Worm (Caenorhabditis elegans) whole organism, mixed stage, embryonic: ENCODE results near the gene F55C12.6.

Experiments used
- M03D4.4 ChIP-seq: sonication (generic microtip); optimal IDR thresholded peaks from 2 replicates; lab custom pipeline; 2017; ENCODE audit warnings: mild to moderate bottlenecking, missing genetic modification characterization, missing compliant biosample characterization
- bed-3 ChIP-seq: fragments of 200-800 bp; sonication (Bioruptor generic); optimal IDR thresholded peaks from 3 replicates; lab custom pipeline; 2018; ENCODE audit warnings: mild to moderate bottlenecking, missing genetic modification characterization, moderate library complexity, missing compliant biosample characterization
- blmp-1 ChIP-seq: fragments of 150-350 bp; optimal IDR thresholded peaks from 2 replicates; lab custom pipeline; 2014; ENCODE audit warnings: missing biosample characterization, missing genetic modification characterization
- ceh-39 ChIP-seq: fragments of 150-350 bp; optimal IDR thresholded peaks from 2 replicates; lab custom pipeline; 2014; ENCODE audit warnings: missing biosample characterization, missing genetic modification characterization
- ceh-43 ChIP-seq: fragments of 200-800 bp; sonication (Bioruptor generic); optimal IDR thresholded peaks from 2 replicates; lab custom pipeline; 2018; ENCODE audit warnings: mild to moderate bottlenecking, missing genetic modification characterization, moderate library complexity, missing compliant biosample characterization
- ceh-83 ChIP-seq: fragments of 200-800 bp; sonication (Bioruptor generic); optimal IDR thresholded peaks from 2 replicates; lab custom pipeline; 2018; ENCODE audit warnings: mild to moderate bottlenecking, missing genetic modification characterization, missing compliant biosample characterization
- ces-1 ChIP-seq: fragments of 150-350 bp; optimal IDR thresholded peaks from 2 replicates; lab custom pipeline; 2014; ENCODE audit warnings: missing biosample characterization, missing genetic modification reagents, missing genetic modification characterization
- cnd-1 ChIP-seq: fragments of 200-800 bp; sonication (Bioruptor generic); optimal IDR thresholded peaks from 2 replicates; lab custom pipeline; 2018; ENCODE audit warnings: mild to moderate bottlenecking, missing genetic modification characterization, missing compliant biosample characterization
- drap-1 ChIP-seq: fragments of 200-800 bp; sonication (Bioruptor generic); optimal IDR thresholded peaks from 3 replicates; lab custom pipeline; 2018; ENCODE audit warnings: mild to moderate bottlenecking, missing genetic modification characterization, missing compliant biosample characterization
- elt-1 ChIP-seq: sonication (generic microtip); optimal IDR thresholded peaks from 2 replicates; lab custom pipeline; 2017; ENCODE audit warnings: missing genetic modification characterization, mild to moderate bottlenecking, missing compliant biosample characterization, antibody characterized with exemption, moderate library complexity, borderline replicate concordance; ENCODE audit not compliant: insufficient read depth
- hlh-1 ChIP-seq: fragments of 150-350 bp; optimal IDR thresholded peaks from 2 replicates; lab custom pipeline; 2014; ENCODE audit warnings: missing biosample characterization, missing genetic modification reagents, missing genetic modification characterization
- lin-13 ChIP-seq: fragments of 150-350 bp; optimal IDR thresholded peaks from 2 replicates; lab custom pipeline; 2014; ENCODE audit warnings: missing biosample characterization, missing genetic modification characterization
- lin-32 ChIP-seq: fragments of 200-800 bp; sonication (Bioruptor generic); optimal IDR thresholded peaks from 2 replicates; lab custom pipeline; 2018; ENCODE audit warnings: mild to moderate bottlenecking, missing genetic modification characterization, missing compliant biosample characterization
- lsy-2 ChIP-seq: fragments of 150-350 bp; optimal IDR thresholded peaks from 2 replicates; lab custom pipeline; 2014; ENCODE audit warnings: missing biosample characterization, missing genetic modification characterization
- mab-5 ChIP-seq: fragments of 150-350 bp; optimal IDR thresholded peaks from 2 replicates; lab custom pipeline; 2014; ENCODE audit warnings: missing biosample characterization, missing genetic modification characterization
- mep-1 ChIP-seq: fragments of 150-350 bp; optimal IDR thresholded peaks from 2 replicates; lab custom pipeline; 2017; ENCODE audit warnings: missing biosample characterization, missing genetic modification reagents, missing genetic modification characterization, inconsistent platforms
- mls-2 ChIP-seq: sonication (generic microtip); optimal IDR thresholded peaks from 2 replicates; lab custom pipeline; 2016; ENCODE audit warnings: mild to moderate bottlenecking, missing genetic modification characterization, moderate library complexity, missing compliant biosample characterization
- nhr-12 ChIP-seq: fragments of 150-350 bp; optimal IDR thresholded peaks from 2 replicates; lab custom pipeline; 2014; ENCODE audit warnings: missing biosample characterization, missing genetic modification characterization
- nhr-2 ChIP-seq: fragments of 150-350 bp; optimal IDR thresholded peaks from 2 replicates; lab custom pipeline; 2014; ENCODE audit warnings: missing biosample characterization, missing genetic modification characterization
- nhr-237 ChIP-seq: fragments of 150-350 bp; optimal IDR thresholded peaks from 2 replicates; lab custom pipeline; 2014; ENCODE audit warnings: missing biosample characterization, missing genetic modification characterization
- nhr-28 ChIP-seq: fragments of 150-350 bp; optimal IDR thresholded peaks from 2 replicates; lab custom pipeline; 2014; ENCODE audit warnings: missing biosample characterization, missing genetic modification characterization
- nhr-76 ChIP-seq: sonication (generic microtip); optimal IDR thresholded peaks from 2 replicates; lab custom pipeline; 2017; ENCODE audit warnings: missing biosample characterization, missing genetic modification characterization
- pha-4 ChIP-seq: fragments of 150-350 bp; optimal IDR thresholded peaks from 2 replicates; lab custom pipeline; 2018; ENCODE audit warnings: missing biosample characterization, missing genetic modification reagents, missing genetic modification characterization
- sem-2 ChIP-seq: fragments of 200-800 bp; sonication (Bioruptor generic); optimal IDR thresholded peaks from 2 replicates; lab custom pipeline; 2018; ENCODE audit warnings: mild to moderate bottlenecking, missing genetic modification characterization, missing compliant biosample characterization
- snpc-4 ChIP-seq: fragments of 150-350 bp; optimal IDR thresholded peaks from 2 replicates; lab custom pipeline; 2014; ENCODE audit warnings: missing biosample characterization, missing genetic modification characterization
- tbx-8 ChIP-seq: fragments of 200-800 bp; sonication (Bioruptor generic); optimal IDR thresholded peaks from 2 replicates; lab custom pipeline; 2018; ENCODE audit warnings: mild to moderate bottlenecking, missing genetic modification characterization, moderate library complexity, missing compliant biosample characterization
- unc-39 ChIP-seq: fragments of 150-350 bp; optimal IDR thresholded peaks from 2 replicates; lab custom pipeline; 2014; ENCODE audit warnings: missing biosample characterization, missing genetic modification characterization
- unc-62 ChIP-seq: fragments of 150-350 bp; optimal IDR thresholded peaks from 2 replicates; lab custom pipeline; 2014; ENCODE audit warnings: missing biosample characterization, missing genetic modification reagents, missing genetic modification characterization
- zip-8 ChIP-seq: fragments of 150-350 bp; optimal IDR thresholded peaks from 2 replicates; lab custom pipeline; 2014; ENCODE audit warnings: missing biosample characterization, missing genetic modification characterization
- ztf-11 ChIP-seq: fragments of 150-350 bp; optimal IDR thresholded peaks from 2 replicates; lab custom pipeline; 2014; ENCODE audit warnings: missing biosample characterization, missing genetic modification characterization

Gene F55C12.6

DNA sequence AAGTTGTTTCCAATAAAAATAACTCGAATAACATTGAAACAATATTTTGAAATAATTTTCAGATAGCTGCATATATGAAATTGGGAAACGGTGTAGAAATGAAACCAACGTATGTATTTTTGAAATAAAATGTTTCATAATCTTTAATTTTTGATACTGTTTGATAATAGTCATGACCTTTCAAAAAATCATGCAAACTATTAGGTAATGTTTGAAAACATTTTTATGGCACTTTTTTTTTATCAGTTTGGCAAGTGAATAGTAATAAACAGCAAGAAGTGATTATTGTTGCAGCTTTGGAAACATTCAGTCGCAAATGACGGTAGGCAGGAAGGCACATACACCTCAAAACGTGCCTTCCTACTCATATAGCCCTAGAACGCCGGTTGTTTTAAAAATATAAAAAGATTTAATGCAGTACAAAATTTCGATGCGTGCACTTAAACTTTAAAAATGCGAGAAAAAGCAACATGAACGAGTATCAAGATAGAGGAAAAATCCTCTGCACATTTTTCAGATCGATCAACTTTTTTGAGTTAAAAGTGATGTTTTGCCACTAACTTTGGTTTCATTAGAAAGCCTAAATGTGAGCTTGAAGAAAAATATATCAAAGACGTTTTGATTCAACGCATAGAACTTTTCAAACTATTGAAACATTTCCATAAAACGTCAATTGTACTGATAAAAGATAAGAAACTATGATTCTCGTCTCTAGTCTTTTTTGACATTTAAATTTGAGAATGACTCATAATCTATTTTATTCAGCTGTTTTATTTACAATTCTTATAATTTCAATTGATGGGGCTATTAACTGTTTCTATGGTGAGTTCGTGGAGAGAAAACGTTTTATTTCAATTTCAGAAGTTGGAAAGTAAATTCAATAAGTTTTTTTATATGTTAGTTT is 10.3 kb downstream of the F55C12.6 start, which contains the start of gene F55C12.19:
Gene F55C12.19, plus strand, starts transcription at position 735 of the 904 bp plus-strand sequence.
- TF ChIP-seq ces-1 (no peak), hlh-1 (tag; lab: Kevin White, UChicago) (no peak), cnd-1 (tag; lab: Kevin White, UChicago) (no peak), ceh-39 (no peak), ceh-83 (GFP tag; lab: Kevin White, UChicago) (no peak), ztf-11 (tag; lab: Kevin White, UChicago) (no peak), nhr-2 (tag; lab: Kevin White, UChicago) (no peak), M03D4.4 (tag; lab: Kevin White, UChicago) (no peak), nhr-28 (tag; lab: Kevin White, UChicago) (no peak)

DNA sequence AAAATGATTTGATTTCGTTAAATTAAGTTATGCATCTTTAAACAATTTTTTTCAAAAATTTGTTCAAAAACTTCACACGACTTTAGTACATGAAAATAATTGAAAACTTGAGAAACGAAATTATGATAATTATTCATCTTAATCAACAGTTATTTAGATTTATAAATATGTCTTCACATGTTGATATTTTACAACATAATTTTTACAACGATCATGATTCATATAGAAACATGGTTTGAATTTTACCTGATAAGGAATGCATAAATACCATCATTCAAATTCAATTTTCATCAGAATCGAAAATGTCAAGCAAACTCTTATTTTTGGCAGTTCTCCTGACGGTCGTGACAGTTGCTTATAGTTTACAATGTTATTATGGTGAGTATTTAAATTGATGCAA is 12.1 kb downstream of the F55C12.6 start, which contains the start of gene tag-234:
Gene tag-234, plus strand, starts transcription at position 301 of the 400 bp plus-strand sequence.
- TF ChIP-seq ces-1 (no peak), ztf-11 (tag; lab: Kevin White, UChicago) (no peak), hlh-1 (tag; lab: Kevin White, UChicago) (no peak), mab-5 (tag; lab: Kevin White, UChicago) (no peak), mep-1 (tag; lab: Kevin White, UChicago) (no peak), zip-8 (tag; lab: Kevin White, UChicago) (no peak), nhr-76 (tag; lab: Kevin White, UChicago) (no peak), M03D4.4 (tag; lab: Kevin White, UChicago) (no peak), unc-39 (tag; lab: Kevin White, UChicago) (no peak), nhr-12 (no peak), sem-2 (GFP tag; lab: Kevin White, UChicago) (no peak), lin-13 (tag; lab: Kevin White, UChicago) (no peak)

DNA sequence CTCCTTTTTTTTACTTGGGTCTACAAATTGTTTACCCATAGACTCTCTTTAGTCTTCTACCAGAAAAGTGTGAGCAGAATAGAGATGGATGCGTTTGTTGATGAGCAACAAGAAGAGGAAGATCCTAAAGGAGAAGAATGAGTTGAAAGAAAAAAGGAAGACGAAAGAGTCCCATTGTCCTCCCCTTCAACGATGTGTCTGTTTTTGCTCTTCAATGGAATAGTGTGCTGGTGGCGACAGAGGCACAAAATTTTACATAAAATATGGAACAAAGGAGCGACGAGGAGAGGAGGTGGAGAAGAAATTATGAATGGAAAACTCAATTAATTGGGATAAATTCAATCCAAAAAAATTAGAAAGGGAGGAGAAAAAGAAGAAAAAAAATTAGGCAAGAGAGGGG is 15.3 kb downstream of the F55C12.6 start:
- TF ChIP-seq ztf-11 (tag; lab: Kevin White, UChicago): no peak
- TF ChIP-seq mep-1 (tag; lab: Kevin White, UChicago): no peak
- TF ChIP-seq snpc-4 (tag; lab: Kevin White, UChicago): no peak

ce11 chrII:5858322-5858721 is 17.6 kb downstream of the F55C12.6 start, which contains the start of gene F55C12.4:
Gene F55C12.4, minus strand, starts transcription at chrII:5858422.
- TF ChIP-seq ceh-39: no peak
- TF ChIP-seq nhr-12: no peak
- no peak for TF ChIP-seq nhr-237 (tag; lab: Kevin White, UChicago)
- TF ChIP-seq tbx-8 (GFP tag; lab: Kevin White, UChicago): no peak
- no peak for TF ChIP-seq hlh-1 (tag; lab: Kevin White, UChicago)
- no peak for TF ChIP-seq ceh-83 (GFP tag; lab: Kevin White, UChicago)
- no peak for TF ChIP-seq unc-39 (tag; lab: Kevin White, UChicago)
- TF ChIP-seq blmp-1 (tag; lab: Kevin White, UChicago): no peak

DNA sequence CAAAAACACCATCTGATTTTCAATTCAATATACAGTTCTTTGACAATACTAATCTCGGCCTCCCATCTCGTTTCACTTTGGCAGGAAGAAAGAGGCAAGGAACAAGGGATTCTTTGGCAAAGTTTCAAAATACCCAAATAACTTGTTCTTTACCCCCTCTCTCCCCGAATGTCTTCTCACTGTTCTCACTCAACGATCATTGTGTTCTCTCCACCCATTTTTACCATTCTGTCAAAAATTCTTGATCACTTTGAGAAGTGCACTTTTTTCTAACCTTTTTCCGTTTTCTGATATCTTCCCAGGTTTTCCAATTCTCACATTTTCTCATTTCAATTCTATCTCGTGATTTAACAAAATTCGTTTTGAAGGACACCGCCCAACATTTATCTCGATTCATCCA is 21.8 kb downstream of the F55C12.6 start, which contains the start of gene H41C03.1:
Gene H41C03.1, plus strand, starts transcription at position 301 of the 400 bp plus-strand sequence.
- TF ChIP-seq ces-1 (no peak), bed-3 (GFP tag; lab: Kevin White, UChicago) (no peak), elt-1 (tag; lab: Kevin White, UChicago) (no peak), lsy-2 (tag; lab: Kevin White, UChicago) (no peak), lin-32 (GFP tag; lab: Kevin White, UChicago) (no peak), ceh-83 (GFP tag; lab: Kevin White, UChicago) (no peak), nhr-2 (tag; lab: Kevin White, UChicago) (no peak), ceh-39 (no peak), hlh-1 (tag; lab: Kevin White, UChicago) (no peak), mls-2 (tag; lab: Kevin White, UChicago) (no peak), pha-4 (tag; lab: Kevin White, UChicago) (no peak), unc-62 (no peak), nhr-12 (no peak), drap-1 (GFP tag; lab: Kevin White, UChicago) (no peak), nhr-28 (tag; lab: Kevin White, UChicago) (no peak), cnd-1 (tag; lab: Kevin White, UChicago) (no peak), unc-39 (tag; lab: Kevin White, UChicago) (no peak), ceh-43 (GFP tag; lab: Kevin White, UChicago) (no peak), snpc-4 (tag; lab: Kevin White, UChicago) (no peak)
